Worm (Caenorhabditis elegans) whole organism, L1 larva: ENCODE data around the gene col-105.
"Not testable (repeated sequence)": the region's sequence is repeated elsewhere in the genome, so short reads cannot be mapped to it uniquely, and the experiment has no call there.

Source experiments
- F16B12.6 ChIP-seq: fragments of 150-350 bp; optimal IDR thresholded peaks from 2 replicates; lab custom pipeline; 2014; ENCODE audit warnings: missing biosample characterization, missing genetic modification characterization
- Y116A8C.19 ChIP-seq: sonication (generic microtip); optimal IDR thresholded peaks from 2 replicates; lab custom pipeline; 2016; ENCODE audit warnings: missing compliant biosample characterization, missing genetic modification characterization, borderline replicate concordance
- ceh-63 ChIP-seq: fragments of 200-800 bp; sonication (Bioruptor generic); optimal IDR thresholded peaks from 2 replicates; lab custom pipeline; 2018; ENCODE audit warnings: mild to moderate bottlenecking, missing genetic modification characterization, missing compliant biosample characterization
- ceh-8 ChIP-seq: fragments of 200-800 bp; sonication (Bioruptor generic); optimal IDR thresholded peaks from 2 replicates; lab custom pipeline; 2018; ENCODE audit warnings: mild to moderate bottlenecking, missing genetic modification characterization, moderate library complexity, missing compliant biosample characterization
- ceh-82 ChIP-seq, 3 experiments: fragments of 150-350 bp in 1 of 3; sonication (generic microtip) in 2 of 3; optimal IDR thresholded peaks; 2 replicates each; lab custom pipeline; 2014 to 2017; ENCODE audit warnings: missing biosample characterization in 3 of 3, missing genetic modification characterization in 3 of 3
- ceh-90 ChIP-seq: sonication (generic microtip); optimal IDR thresholded peaks from 2 replicates; lab custom pipeline; 2016; ENCODE audit warnings: missing genetic modification characterization, missing compliant biosample characterization
- ces-1 ChIP-seq: fragments of 150-350 bp; optimal IDR thresholded peaks from 2 replicates; lab custom pipeline; 2014; ENCODE audit warnings: missing biosample characterization, missing genetic modification reagents, missing genetic modification characterization
- dpl-1 ChIP-seq, 3 experiments: fragments of 150-350 bp in 2 of 3; sonication (generic microtip) in 1 of 3; optimal IDR thresholded peaks; 2 replicates each; lab custom pipeline; 2014 to 2017; ENCODE audit warnings: missing biosample characterization in 3 of 3, missing genetic modification characterization in 3 of 3, missing genetic modification reagents in 3 of 3
- efl-1 ChIP-seq, 4 experiments: fragments of 150-350 bp; optimal IDR thresholded peaks in 3 of 4; peaks in 1 of 4; 1 replicate in 1 of 4; 2 replicates in 3 of 4; lab custom pipeline; 2014; ENCODE audit warnings: missing biosample characterization in 2 of 4, missing genetic modification characterization in 2 of 4, missing genetic modification reagents in 2 of 4
- fkh-4 ChIP-seq: sonication (generic microtip); optimal IDR thresholded peaks from 2 replicates; lab custom pipeline; 2016; ENCODE audit warnings: missing compliant biosample characterization, missing genetic modification characterization, borderline replicate concordance
- fkh-8 ChIP-seq: sonication (generic microtip); optimal IDR thresholded peaks from 2 replicates; lab custom pipeline; 2016; ENCODE audit warnings: mild to moderate bottlenecking, missing genetic modification characterization, missing compliant biosample characterization
- grh-1 ChIP-seq: fragments of 200-800 bp; sonication (Bioruptor generic); IDR thresholded peaks from 2 replicates; pipeline ENCODE4 v1.3.6; 2022; ENCODE audit warnings: missing genetic modification reagents, missing genetic modification characterization, missing compliant biosample characterization
- hlh-4 ChIP-seq: sonication (generic microtip); optimal IDR thresholded peaks from 2 replicates; lab custom pipeline; 2016; ENCODE audit warnings: mild to moderate bottlenecking, missing genetic modification characterization, missing compliant biosample characterization
- hpl-2 ChIP-seq: fragments of 150-350 bp; optimal IDR thresholded peaks from 2 replicates; lab custom pipeline; 2014; ENCODE audit warnings: missing biosample characterization, missing genetic modification reagents, missing genetic modification characterization
- isw-1 ChIP-seq: fragments of 200-800 bp; sonication (Bioruptor generic); IDR thresholded peaks from 2 replicates; pipeline ENCODE4 v1.3.6; 2022; ENCODE audit warnings: missing genetic modification characterization, missing compliant biosample characterization
- lin-13 ChIP-seq: fragments of 150-350 bp; optimal IDR thresholded peaks from 2 replicates; lab custom pipeline; 2014; ENCODE audit warnings: missing biosample characterization, missing genetic modification reagents, missing genetic modification characterization
- lin-14 ChIP-seq: fragments of 200-800 bp; sonication (Bioruptor generic); optimal IDR thresholded peaks from 2 replicates; lab custom pipeline; 2018; ENCODE audit warnings: mild to moderate bottlenecking, missing genetic modification characterization, moderate library complexity, missing compliant biosample characterization
- lin-15B ChIP-seq: fragments of 150-350 bp; sonication (generic microtip); optimal IDR thresholded peaks from 3 replicates; lab custom pipeline; 2014; ENCODE audit warnings: missing biosample characterization, missing genetic modification characterization
- lin-35 ChIP-seq, 2 experiments: fragments of 150-350 bp; optimal IDR thresholded peaks; 2 replicates each; lab custom pipeline; 2014; ENCODE audit warnings: missing biosample characterization in 2 of 2, missing genetic modification characterization in 2 of 2, missing genetic modification reagents in 2 of 2
- lsy-2 ChIP-seq, 2 experiments: fragments of 150-350 bp; optimal IDR thresholded peaks; 2 replicates each; lab custom pipeline; 2014; ENCODE audit warnings: missing biosample characterization in 2 of 2, missing genetic modification characterization in 2 of 2
- mdl-1 ChIP-seq, 2 experiments: fragments of 150-350 bp; optimal IDR thresholded peaks; 2 replicates each; lab custom pipeline; 2014 to 2017; ENCODE audit warnings: missing biosample characterization in 2 of 2, missing genetic modification characterization in 2 of 2, inconsistent platforms in 1 of 2
- mep-1 ChIP-seq: fragments of 150-350 bp; optimal IDR thresholded peaks from 2 replicates; lab custom pipeline; 2014; ENCODE audit warnings: missing biosample characterization, missing genetic modification characterization
- nhr-20 ChIP-seq: sonication (generic microtip); optimal IDR thresholded peaks from 2 replicates; lab custom pipeline; 2016; ENCODE audit warnings: mild to moderate bottlenecking, missing genetic modification characterization, missing compliant biosample characterization
- nhr-28 ChIP-seq: fragments of 150-350 bp; optimal IDR thresholded peaks from 2 replicates; lab custom pipeline; 2014; ENCODE audit warnings: missing biosample characterization, missing genetic modification characterization
- nhr-71 ChIP-seq: sonication (generic microtip); optimal IDR thresholded peaks from 2 replicates; lab custom pipeline; 2016; ENCODE audit warnings: mild to moderate bottlenecking, missing genetic modification characterization, moderate library complexity, missing compliant biosample characterization
- nhr-85 ChIP-seq: sonication (generic microtip); peaks from one replicate; lab custom pipeline; 2016; ENCODE audit warnings: missing genetic modification characterization, inconsistent platforms, missing compliant biosample characterization
- nhr-90 ChIP-seq: sonication (generic microtip); optimal IDR thresholded peaks from 2 replicates; lab custom pipeline; 2016; ENCODE audit warnings: mild to moderate bottlenecking, missing genetic modification characterization, missing compliant biosample characterization; ENCODE audit not compliant: poor library complexity
- pqm-1 ChIP-seq: sonication (generic microtip); optimal IDR thresholded peaks from 3 replicates; lab custom pipeline; 2017; ENCODE audit warnings: missing biosample characterization, missing genetic modification characterization
- rnt-1 ChIP-seq: sonication (generic microtip); optimal IDR thresholded peaks from 2 replicates; lab custom pipeline; 2016; ENCODE audit warnings: mild to moderate bottlenecking, missing genetic modification characterization, moderate library complexity, missing compliant biosample characterization
- snu-23 ChIP-seq: sonication (generic microtip); optimal IDR thresholded peaks from 2 replicates; lab custom pipeline; 2016; ENCODE audit warnings: missing genetic modification characterization, missing compliant biosample characterization
- sox-4 ChIP-seq: sonication (generic microtip); optimal IDR thresholded peaks from 2 replicates; lab custom pipeline; 2016; ENCODE audit warnings: missing genetic modification characterization, missing compliant biosample characterization
- swsn-7 ChIP-seq: sonication (generic microtip); optimal IDR thresholded peaks from 2 replicates; lab custom pipeline; 2016; ENCODE audit warnings: missing genetic modification characterization, missing compliant biosample characterization
- tlp-1 ChIP-seq: fragments of 150-350 bp; optimal IDR thresholded peaks from 2 replicates; lab custom pipeline; 2014; ENCODE audit warnings: missing biosample characterization, missing genetic modification characterization
- unc-130 ChIP-seq: fragments of 150-350 bp; optimal IDR thresholded peaks from 2 replicates; lab custom pipeline; 2017; ENCODE audit warnings: missing biosample characterization, missing genetic modification characterization, inconsistent platforms
- unc-30 ChIP-seq: sonication (generic microtip); optimal IDR thresholded peaks from 2 replicates; lab custom pipeline; 2017; ENCODE audit warnings: missing biosample characterization, missing genetic modification characterization
- unc-86 ChIP-seq: sonication (generic microtip); optimal IDR thresholded peaks from 2 replicates; lab custom pipeline; 2016; ENCODE audit warnings: missing genetic modification characterization, missing compliant biosample characterization
- vab-15 ChIP-seq: sonication (generic microtip); optimal IDR thresholded peaks from 2 replicates; lab custom pipeline; 2017; ENCODE audit warnings: missing genotype, mild to moderate bottlenecking, missing genetic modification characterization, missing compliant biosample characterization
- xbp-1 ChIP-seq: sonication (generic microtip); optimal IDR thresholded peaks from 2 replicates; lab custom pipeline; 2016; ENCODE audit warnings: missing genetic modification characterization, missing compliant biosample characterization
- zip-4 ChIP-seq: fragments of 200-800 bp; sonication (Bioruptor generic); optimal IDR thresholded peaks from 2 replicates; lab custom pipeline; 2018; ENCODE audit warnings: mild to moderate bottlenecking, missing genetic modification characterization, moderate library complexity, missing compliant biosample characterization

The col-105 gene

ce11 chrIV:1343379-1343778 is 15.6 kb downstream of the col-105 start, which contains the start of gene F58F6.5:
F58F6.5 (plus strand) TSS chrIV:1343679.
- not testable (repeated sequence) for TF ChIP-seq nhr-28, nhr-90, rnt-1 (tag; lab: Kevin White, UChicago)

ce11 chrIV:1340788-1341187 is 18.2 kb downstream of the col-105 start, which contains the start of gene F58F6.6:
F58F6.6 (plus strand) TSS chrIV:1341088.
- TF ChIP-seq F16B12.6 (tag; lab: Kevin White, UChicago); pqm-1 (tag; lab: Kevin White, UChicago); lin-14 (GFP tag; lab: Kevin White, UChicago): not testable (repeated sequence)

ce11 chrIV:1328682-1329212 is 30.3 kb downstream of the col-105 start, which contains the start of gene F53H1.3:
F53H1.3 (plus strand) TSS chrIV:1329162.
- TF ChIP-seq vab-15 (tag; lab: Kevin White, UChicago) (no peak), dpl-1 (GFP tag; optimal IDR thresholded peaks at IDR 0.05; lab: Kevin White, UChicago) (peak; percentile 40 to 66 (median 62)), F16B12.6 (tag; lab: Kevin White, UChicago) (peak; percentile 16), fkh-4 (tag; lab: Kevin White, UChicago) (peak; percentile 4), lin-15B (peak; percentile 29), ceh-82 (tag; optimal IDR thresholded peaks at IDR 0.05; lab: Kevin White, UChicago) (peak in 2 of 3 experiments; percentile 16 to 29), xbp-1 (tag; lab: Kevin White, UChicago) (peak; percentile 38), snu-23 (peak; percentile 55), lsy-2 (tag; optimal IDR thresholded peaks at IDR 0.05; lab: Kevin White, UChicago) (peak; percentile 70 to 89), unc-86 (tag; lab: Kevin White, UChicago) (peak; percentile 12), nhr-90 (tag; lab: Kevin White, UChicago) (no peak), hpl-2 (GFP tag; lab: Kevin White, UChicago) (no peak), unc-130 (no peak), mep-1 (tag; lab: Kevin White, UChicago) (peak; percentile 36), ceh-90 (tag; lab: Kevin White, UChicago) (peak; percentile 40), ceh-63 (GFP tag; lab: Kevin White, UChicago) (peak; percentile 14), isw-1 (GFP tag; lab: Robert Waterston, UW) (peak; percentile 10; the same call in 1 of the 2 replicates), lin-13 (GFP tag; lab: Kevin White, UChicago) (peak; percentile 60), swsn-7 (tag; lab: Kevin White, UChicago) (peak; percentile 48), rnt-1 (tag; lab: Kevin White, UChicago) (no peak), lin-35 (GFP tag; optimal IDR thresholded peaks at IDR 0.05; lab: Kevin White, UChicago) (peak; percentile 55), nhr-85 (tag; lab: Kevin White, UChicago) (peak; percentile 77), efl-1 (optimal IDR thresholded peaks at IDR 0.05; lab: Kevin White, UChicago) (peak; percentile 68 to 72), efl-1 (GFP tag; optimal IDR thresholded peaks at IDR 0.05 in 1 of 2; lab: Kevin White, UChicago) (peak; percentile 71 to 96), grh-1 (GFP tag; lab: Robert Waterston, UW) (peak; percentile 98)

DNA sequence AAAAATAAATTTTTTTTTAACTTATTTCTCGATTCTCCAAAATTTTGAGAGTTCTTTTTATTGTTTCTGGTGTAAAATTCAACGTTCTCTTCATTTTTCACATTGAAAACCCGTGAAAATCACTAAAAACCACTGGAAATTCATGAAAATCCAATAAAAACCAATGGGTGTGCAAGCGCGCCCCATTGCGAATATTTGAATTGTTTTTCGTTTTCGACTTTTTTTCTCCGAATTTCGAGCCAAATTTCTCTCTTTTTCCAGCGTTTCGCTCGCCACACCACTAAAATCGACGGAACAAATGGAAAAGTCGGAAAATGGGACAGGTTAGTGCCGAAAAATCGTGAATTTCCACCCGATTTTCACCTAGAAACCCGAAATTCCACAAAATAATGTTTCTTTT is 48.7 kb downstream of the col-105 start:
- TF ChIP-seq Y116A8C.19 (tag; lab: Kevin White, UChicago) = no peak
- no peak for TF ChIP-seq ceh-90 (tag; lab: Kevin White, UChicago)
- no peak for TF ChIP-seq ces-1 (GFP tag; lab: Kevin White, UChicago)
- TF ChIP-seq dpl-1 (GFP tag; optimal IDR thresholded peaks at IDR 0.05; lab: Kevin White, UChicago) = peak in 2 of 3 experiments; percentile 49 to 54
- TF ChIP-seq efl-1 (optimal IDR thresholded peaks at IDR 0.05; lab: Kevin White, UChicago) = peak in 1 of 2 experiments; percentile 11
- peak; percentile 1 to 95 for TF ChIP-seq efl-1 (GFP tag; optimal IDR thresholded peaks at IDR 0.05 in 1 of 2; lab: Kevin White, UChicago)
- TF ChIP-seq, all 84 proteins: peak for 2

DNA sequence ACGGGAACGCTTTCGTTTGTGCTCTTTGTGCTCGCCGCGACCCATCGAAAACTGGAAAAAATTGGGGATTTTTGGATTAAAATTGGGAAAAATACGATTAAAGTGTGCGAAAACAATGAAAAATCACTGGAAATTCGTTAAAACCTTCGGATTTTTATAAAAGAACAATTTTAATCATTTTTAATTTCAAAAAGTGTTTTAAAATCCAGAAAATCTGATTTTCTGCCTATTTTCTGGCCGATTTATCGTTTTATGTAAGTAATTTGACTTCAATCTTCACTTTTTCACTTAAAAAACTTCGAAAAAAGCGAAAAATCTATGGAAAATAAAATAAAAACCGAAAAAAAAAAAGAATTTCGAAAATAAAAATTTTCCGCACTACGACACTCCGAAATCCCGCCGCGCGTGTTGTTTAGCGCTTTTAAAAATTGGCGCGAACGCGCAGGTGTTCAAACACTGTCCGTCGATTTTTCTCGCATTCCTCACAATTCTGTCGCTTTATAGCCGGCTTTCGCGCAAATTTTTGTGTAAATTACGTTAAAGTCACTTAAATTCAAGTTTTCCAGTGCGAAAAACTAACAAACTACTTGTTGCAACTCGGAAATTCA is 49.3 kb downstream of the col-105 start, which contains the start of the genes ddx-46 and F53H1.4:
Gene ddx-46, minus strand, starts transcription at position 51 of the 608 bp plus-strand sequence.
Gene F53H1.4, plus strand, starts transcription at position 567 of the 608 bp plus-strand sequence.
- no peak for TF ChIP-seq ceh-8 (GFP tag; lab: Kevin White, UChicago)
- peak in 1 of 2 experiments; percentile 31 for TF ChIP-seq mdl-1 (tag; optimal IDR thresholded peaks at IDR 0.05; lab: Kevin White, UChicago)
- TF ChIP-seq fkh-4 (tag; lab: Kevin White, UChicago) = peak; percentile 24
- TF ChIP-seq unc-86 (tag; lab: Kevin White, UChicago) = peak; percentile 32
- TF ChIP-seq sox-4 (tag; lab: Kevin White, UChicago) = no peak
- no peak for TF ChIP-seq ceh-63 (GFP tag; lab: Kevin White, UChicago)
- TF ChIP-seq F16B12.6 (tag; lab: Kevin White, UChicago) = peak; percentile 33
- TF ChIP-seq fkh-8 = no peak
- no peak for TF ChIP-seq vab-15 (tag; lab: Kevin White, UChicago)
- TF ChIP-seq nhr-20 (tag; lab: Kevin White, UChicago) = no peak
- TF ChIP-seq hlh-4 (tag; lab: Kevin White, UChicago) = no peak
- no peak for TF ChIP-seq unc-30 (tag; lab: Kevin White, UChicago)
- TF ChIP-seq nhr-71 (tag; lab: Kevin White, UChicago) = no peak
- TF ChIP-seq zip-4 = no peak
- TF ChIP-seq tlp-1 (tag; lab: Kevin White, UChicago) = no peak
